Fruit fly (Drosophila melanogaster) Kc167 (cell line): Measurements from ENCODE around the gene Pi3K92E.

Source experiments
- Myc ChIP-seq: fragments of >200 bp; optimal IDR thresholded peaks from 2 replicates; lab custom pipeline; 2017; ENCODE audit warnings: missing external identifiers
- Sin3A ChIP-seq: fragments of >200 bp; optimal IDR thresholded peaks from 2 replicates; lab custom pipeline; 2018; ENCODE audit warnings: missing external identifiers
- h ChIP-seq: fragments of >200 bp; optimal IDR thresholded peaks from 3 replicates; lab custom pipeline; 2018; ENCODE audit warnings: missing external identifiers
- insv ChIP-seq: fragments of >200 bp; optimal IDR thresholded peaks from 3 replicates; lab custom pipeline; 2018; ENCODE audit warnings: missing external identifiers
- psq ChIP-seq: fragments of >200 bp; optimal IDR thresholded peaks from 2 replicates; lab custom pipeline; 2017; ENCODE audit warnings: missing external identifiers
- ttk ChIP-seq: sonication (Bioruptor generic); optimal IDR thresholded peaks from 2 replicates; lab custom pipeline; 2017; ENCODE audit warnings: missing external identifiers

Gene Pi3K92E

DNA sequence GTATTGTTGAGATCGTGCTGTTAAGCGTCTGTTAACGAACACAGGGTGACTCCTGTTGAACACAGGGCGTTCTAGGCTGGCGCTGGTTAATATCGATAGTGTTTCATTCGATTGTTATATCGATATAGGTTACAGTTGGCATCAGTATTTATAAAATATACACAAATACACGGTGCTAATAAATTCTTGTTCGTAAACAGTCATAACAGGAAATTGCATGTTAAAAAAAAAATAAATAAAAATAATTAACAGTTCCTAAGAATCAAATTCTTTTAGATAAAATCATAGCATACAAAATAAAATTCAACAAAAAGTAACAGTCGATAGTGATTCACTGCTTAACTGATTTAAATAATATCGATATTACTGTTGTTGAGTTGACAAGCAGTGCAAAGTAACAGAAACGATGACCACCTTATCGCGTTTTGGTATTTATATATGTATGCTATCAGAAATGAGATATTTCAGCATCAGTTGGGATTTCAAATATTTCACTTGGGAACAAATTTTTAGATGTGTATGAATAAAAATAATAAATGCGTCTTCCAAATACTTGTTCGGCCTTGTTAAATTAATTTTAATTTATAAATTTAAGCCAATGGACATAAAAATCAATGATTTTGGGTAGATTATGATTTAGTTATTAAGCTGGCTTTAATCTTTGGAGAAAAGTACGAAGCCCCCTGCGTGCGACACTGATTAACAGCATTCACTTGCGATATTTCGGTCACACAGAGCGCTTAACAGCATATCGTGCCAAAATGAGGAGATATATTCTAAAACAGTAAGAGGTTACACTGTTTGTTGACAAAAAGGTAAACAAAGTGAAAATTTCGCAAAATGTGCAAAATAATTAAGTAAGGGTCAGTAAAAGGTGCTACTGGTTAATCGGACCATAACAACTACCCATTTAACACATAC is at the start of gene Pi3K92E, which contains the start of gene Lrrk:
Pi3K92E (minus strand) TSS at position 59 of the 921 bp plus-strand sequence.
Lrrk (plus strand) TSS at position 807 of the 921 bp plus-strand sequence.
- TF ChIP-seq ttk (lab: Kevin White, UChicago) (no peak), Sin3A (lab: Kevin White, UChicago) (no peak), insv (lab: Kevin White, UChicago) (no peak), psq (no peak), Myc (lab: Kevin White, UChicago) (no peak), h (no peak)

DNA sequence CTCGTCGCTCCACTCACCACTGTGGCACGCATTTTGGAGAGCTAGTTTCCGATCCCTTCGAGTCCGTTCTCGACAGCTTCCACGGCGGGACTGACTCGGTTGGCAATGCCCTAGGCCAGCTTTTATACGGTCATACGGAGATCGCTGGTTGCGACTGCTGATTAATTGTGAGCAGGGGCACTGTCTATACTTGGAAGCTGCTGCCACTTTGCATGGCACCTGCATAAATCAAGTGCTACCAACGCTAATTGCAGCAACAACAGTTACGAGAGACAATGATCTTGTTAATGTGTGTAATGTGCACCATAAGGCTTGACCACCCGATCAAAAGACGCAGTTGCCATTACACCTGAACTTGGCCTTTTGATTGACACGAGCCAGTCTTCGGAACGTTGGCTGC is 42.7 kb upstream of the Pi3K92E start, which contains the start of gene CG4000:
CG4000 (minus strand) TSS at position 101 of the 400 bp plus-strand sequence.
- no peak for TF ChIP-seq Sin3A (lab: Kevin White, UChicago)

DNA sequence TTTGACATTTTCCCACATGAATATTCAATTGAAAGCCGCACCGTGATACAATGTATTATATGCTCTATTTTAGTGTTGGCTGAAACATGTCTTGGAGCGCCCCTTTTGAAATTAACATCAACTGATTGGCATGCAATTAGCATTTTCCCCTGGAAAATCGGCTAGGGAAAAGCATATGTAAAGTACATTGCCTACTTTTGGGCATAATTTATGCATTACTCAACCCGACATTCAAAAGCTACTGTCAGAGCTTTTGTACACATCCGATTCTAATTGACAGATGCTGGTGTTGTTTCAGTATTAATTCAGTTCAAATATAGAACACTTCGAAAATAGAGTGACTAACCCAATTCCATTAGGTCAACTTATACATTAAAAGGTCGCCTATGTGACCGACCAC is 41.2 kb upstream of the Pi3K92E start:
- TF ChIP-seq ttk (lab: Kevin White, UChicago): no peak

DNA sequence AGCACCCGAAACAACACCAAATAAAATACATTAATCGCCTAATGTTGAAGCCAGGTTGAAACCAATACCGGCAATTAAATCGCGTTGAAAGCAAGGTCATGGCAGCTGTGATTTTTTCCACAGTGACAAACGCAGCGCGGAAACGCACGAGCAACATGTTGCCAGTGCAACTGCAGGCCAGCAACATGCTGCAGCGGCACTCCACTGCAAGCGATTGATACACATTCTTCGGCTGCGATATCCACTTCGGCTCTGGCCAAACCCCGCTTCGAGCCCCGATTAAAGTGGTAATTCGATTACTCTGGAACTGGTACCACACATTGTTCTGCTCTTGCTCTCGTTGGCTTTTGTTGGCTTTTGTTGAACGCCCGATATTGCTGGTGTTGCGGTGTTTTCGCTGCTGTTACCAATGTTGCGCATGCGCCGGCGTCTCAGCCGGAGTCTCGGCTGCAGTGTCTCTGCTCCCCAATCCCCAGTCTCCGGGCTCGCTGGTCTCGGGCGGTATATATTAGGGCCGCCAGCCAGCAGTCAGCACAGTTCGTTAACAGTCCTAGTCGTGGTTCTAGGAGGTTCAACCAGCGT is 34.6 kb upstream of the Pi3K92E start, which contains the start of gene Cpr92F:
Cpr92F (plus strand) TSS at position 532 of the 582 bp plus-strand sequence.
- no peak for TF ChIP-seq h
- no peak for TF ChIP-seq ttk (lab: Kevin White, UChicago)

DNA sequence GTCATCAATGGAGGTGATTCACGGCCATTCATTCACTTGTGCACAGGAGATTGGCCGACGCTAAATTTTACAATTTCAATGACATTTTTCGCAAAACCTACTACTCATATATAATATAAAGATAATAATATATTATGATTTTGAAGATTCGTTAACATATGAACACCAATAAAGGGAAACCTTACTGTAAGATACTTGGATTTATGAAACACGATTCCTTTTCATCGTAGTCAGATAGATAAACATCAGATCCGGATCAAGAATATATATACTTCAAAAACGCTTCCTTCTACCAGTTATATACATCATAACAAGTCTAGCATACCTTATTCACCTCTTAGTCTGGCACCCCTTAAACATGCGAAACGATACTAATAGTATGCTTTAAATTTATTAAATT is 25.3 kb upstream of the Pi3K92E start, which contains the start of gene Nep4:
Nep4 (minus strand) TSS at position 101 of the 400 bp plus-strand sequence.
- no peak for TF ChIP-seq ttk (lab: Kevin White, UChicago)

DNA sequence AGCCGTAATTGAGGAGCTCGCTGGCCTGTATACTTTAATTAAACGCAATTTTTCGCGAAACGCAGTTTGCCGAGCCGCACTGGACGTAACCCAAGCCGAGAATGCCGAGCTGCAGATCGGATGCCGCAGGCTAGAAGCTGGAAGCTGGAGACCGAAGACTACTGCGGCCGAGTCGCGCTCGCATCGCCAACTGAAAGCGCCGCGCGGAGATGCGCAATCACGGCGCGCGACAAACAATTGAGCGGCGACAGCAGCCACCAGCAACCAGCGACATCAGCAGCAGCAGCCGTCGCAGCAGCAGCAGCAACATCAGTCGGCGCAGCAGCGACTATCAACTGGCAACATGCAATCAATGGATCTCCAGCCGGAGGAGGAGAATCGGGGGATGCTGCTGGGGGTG is 22.1 kb upstream of the Pi3K92E start:
- TF ChIP-seq psq (no peak), h (no peak), insv (lab: Kevin White, UChicago) (no peak), ttk (lab: Kevin White, UChicago) (no peak), Myc (lab: Kevin White, UChicago) (no peak), Sin3A (lab: Kevin White, UChicago) (no peak)

DNA sequence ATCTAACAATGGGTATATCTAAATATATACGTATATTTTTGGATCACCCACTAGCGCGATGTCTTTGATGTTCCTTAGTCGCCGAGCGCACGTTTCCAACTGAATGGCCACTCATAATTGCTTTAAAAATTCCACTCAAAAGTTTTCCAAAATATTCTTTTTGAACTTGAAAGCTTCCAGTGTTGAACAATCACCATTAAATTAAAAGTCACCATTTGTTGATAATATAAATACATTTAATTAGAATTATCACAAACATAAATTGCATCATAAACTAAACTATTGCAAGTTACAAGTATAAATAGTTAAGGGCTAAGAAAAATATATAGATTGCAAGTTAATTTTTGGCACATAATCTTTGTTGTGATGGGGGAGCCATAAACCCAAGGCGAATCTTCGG is 17.8 kb upstream of the Pi3K92E start, which contains the start of gene GluRIID:
GluRIID (minus strand) TSS at position 101 of the 400 bp plus-strand sequence.
- TF ChIP-seq Sin3A (lab: Kevin White, UChicago) (no peak), h (no peak), psq (no peak), Myc (lab: Kevin White, UChicago) (no peak), insv (lab: Kevin White, UChicago) (no peak), ttk (lab: Kevin White, UChicago) (no peak)

DNA sequence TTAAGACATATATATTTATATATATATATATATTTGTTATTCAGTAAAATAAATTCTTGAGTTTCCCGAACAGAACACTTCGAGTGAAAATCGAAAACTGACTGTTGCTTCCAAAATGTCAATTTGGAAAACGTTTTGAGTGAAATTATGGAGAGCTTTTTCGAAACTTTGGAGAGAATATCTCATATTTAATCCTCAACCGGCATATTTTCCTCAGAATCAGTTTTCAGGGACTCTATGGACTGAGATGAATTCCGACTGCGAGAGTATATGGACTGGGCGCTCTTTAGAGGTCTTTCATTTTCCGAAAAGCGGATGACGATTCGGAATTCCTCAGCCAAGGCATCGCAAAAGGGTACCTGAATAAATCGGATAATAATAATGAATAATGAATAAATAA is 14.1 kb upstream of the Pi3K92E start, which contains the start of gene GluRIIE:
GluRIIE (minus strand) TSS at position 101 of the 400 bp plus-strand sequence.
- TF ChIP-seq ttk (lab: Kevin White, UChicago): no peak
- no peak for TF ChIP-seq h
- no peak for TF ChIP-seq Sin3A (lab: Kevin White, UChicago)
- TF ChIP-seq Myc (lab: Kevin White, UChicago): no peak
- no peak for TF ChIP-seq insv (lab: Kevin White, UChicago)
- no peak for TF ChIP-seq psq

DNA sequence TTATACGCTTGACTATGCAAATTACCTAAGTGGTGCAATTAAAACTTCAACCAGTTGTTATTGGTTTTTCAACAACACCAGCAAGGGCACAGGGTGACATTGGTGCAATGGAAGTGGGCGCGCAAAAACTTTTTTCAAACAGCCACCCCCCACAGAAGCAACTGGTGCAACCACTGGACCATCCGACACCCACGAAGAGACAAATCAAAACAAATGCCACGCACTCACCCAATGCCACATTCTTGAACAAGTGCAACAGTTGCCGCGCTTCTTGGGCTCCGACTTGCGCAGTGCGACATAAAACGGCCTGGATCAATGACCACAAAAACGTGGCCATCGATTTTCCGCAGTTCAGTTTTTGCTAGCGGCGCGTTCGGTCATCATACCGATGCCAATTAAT is 1.2 kb upstream of the Pi3K92E start:
- TF ChIP-seq ttk (lab: Kevin White, UChicago) (no peak), psq (no peak), h (no peak), Myc (lab: Kevin White, UChicago) (no peak), Sin3A (lab: Kevin White, UChicago) (no peak)

DNA sequence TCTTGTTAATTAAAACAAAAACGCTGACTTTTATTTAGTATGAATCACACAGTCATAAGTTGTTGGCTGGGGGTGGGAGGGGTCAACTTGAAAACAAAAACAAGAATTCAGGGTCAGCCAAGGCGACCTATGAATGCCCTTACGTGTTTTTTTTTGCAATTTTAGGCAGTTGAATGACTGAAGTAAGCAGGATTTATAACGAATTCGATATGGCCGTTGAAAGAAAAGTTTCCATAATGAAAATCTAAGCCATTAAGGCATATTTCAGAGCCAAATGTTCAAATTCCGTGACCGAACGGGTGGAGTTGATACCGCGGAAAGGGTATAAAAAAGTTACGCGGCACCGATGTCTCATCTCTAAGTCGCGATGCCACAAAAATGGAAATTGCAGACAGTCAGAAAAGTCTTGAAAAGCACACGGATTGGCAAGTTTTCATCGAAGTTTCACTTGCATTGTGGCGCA is 517 bp downstream of the Pi3K92E start:
- no peak for TF ChIP-seq ttk (lab: Kevin White, UChicago)
- TF ChIP-seq h: no peak

DNA sequence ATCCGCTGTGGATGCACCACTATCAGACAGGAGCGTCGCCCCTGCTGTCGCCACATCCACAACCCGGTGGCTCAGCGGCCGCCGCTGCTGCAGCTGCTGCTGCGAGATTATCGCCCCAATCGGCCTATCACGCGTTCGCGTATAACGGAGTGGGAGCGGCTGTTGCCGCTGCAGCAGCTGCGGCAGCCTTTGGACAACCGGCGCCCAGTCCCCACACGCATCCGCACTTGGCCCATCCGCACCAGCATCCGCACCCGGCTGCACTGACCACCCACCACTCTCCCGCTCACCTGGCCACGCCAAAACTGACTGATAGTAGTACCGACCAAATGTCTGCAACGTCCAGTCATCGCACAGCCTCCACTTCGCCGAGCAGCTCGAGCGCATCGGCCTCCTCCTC is 8.4 kb downstream of the Pi3K92E start:
- no peak for TF ChIP-seq Sin3A (lab: Kevin White, UChicago)
- TF ChIP-seq insv (lab: Kevin White, UChicago): no peak
- TF ChIP-seq h: no peak
- TF ChIP-seq psq: no peak
- no peak for TF ChIP-seq Myc (lab: Kevin White, UChicago)
- no peak for TF ChIP-seq ttk (lab: Kevin White, UChicago)

DNA sequence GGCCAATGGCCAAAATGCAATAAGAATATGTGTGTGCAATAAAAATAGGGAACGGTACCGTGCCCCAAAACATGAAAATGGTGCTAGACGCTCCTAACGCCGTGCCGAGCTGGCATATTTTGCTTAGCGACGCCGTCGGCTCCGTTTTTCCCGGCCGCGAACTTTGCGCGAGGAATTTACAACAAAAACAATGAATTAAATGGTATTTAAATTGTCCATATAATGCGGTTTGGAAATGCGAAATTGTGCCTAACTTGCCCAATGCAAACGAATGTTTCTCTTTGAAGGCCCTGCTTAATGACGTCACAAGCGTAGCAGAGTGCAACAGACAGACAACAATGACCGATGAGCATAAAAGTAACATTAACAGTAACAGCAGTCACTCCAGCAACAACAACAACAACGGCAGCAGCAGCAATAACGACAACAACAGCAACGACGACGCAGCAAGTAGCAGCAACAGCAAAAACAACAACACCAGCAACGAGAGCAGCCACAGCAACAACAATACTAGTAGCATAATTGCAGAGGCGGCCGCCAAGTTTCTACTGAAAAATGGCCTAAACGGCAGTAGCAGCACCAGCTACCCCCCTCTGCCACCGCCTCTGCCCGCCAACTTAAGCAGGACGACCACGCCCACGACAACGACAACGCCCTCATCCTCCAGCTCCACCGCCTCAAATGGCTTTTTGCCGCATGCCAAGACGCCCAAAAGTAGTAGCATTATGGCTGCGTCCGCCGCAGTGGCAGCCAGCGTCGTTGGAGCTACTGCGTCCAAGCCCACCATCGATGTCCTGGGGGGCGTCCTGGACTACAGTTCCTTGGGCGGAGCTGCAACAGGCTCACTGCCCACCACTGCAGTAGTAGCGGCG is 12.0 kb downstream of the Pi3K92E start:
- TF ChIP-seq ttk (lab: Kevin White, UChicago) (no peak), insv (lab: Kevin White, UChicago) (no peak), h (no peak), Sin3A (lab: Kevin White, UChicago) (no peak), psq (no peak), Myc (lab: Kevin White, UChicago) (no peak)
